Worm (Caenorhabditis elegans) whole organism, mixed stage, embryonic: ENCODE data around the gene nsph-3.1.

Experiments
- blmp-1 ChIP-seq: fragments of 150-350 bp; optimal IDR thresholded peaks from 2 replicates; lab custom pipeline; 2014; ENCODE audit warnings: missing biosample characterization, missing genetic modification characterization
- ces-1 ChIP-seq: fragments of 150-350 bp; optimal IDR thresholded peaks from 2 replicates; lab custom pipeline; 2014; ENCODE audit warnings: missing biosample characterization, missing genetic modification reagents, missing genetic modification characterization
- cnd-1 ChIP-seq: fragments of 200-800 bp; sonication (Bioruptor generic); optimal IDR thresholded peaks from 2 replicates; lab custom pipeline; 2018; ENCODE audit warnings: mild to moderate bottlenecking, missing genetic modification characterization, missing compliant biosample characterization
- nhr-12 ChIP-seq: fragments of 150-350 bp; optimal IDR thresholded peaks from 2 replicates; lab custom pipeline; 2014; ENCODE audit warnings: missing biosample characterization, missing genetic modification characterization
- nhr-237 ChIP-seq: fragments of 150-350 bp; optimal IDR thresholded peaks from 2 replicates; lab custom pipeline; 2014; ENCODE audit warnings: missing biosample characterization, missing genetic modification characterization
- pha-4 ChIP-seq: fragments of 150-350 bp; optimal IDR thresholded peaks from 2 replicates; lab custom pipeline; 2018; ENCODE audit warnings: missing biosample characterization, missing genetic modification reagents, missing genetic modification characterization
- unc-120 ChIP-seq: sonication (generic microtip); optimal IDR thresholded peaks from 2 replicates; lab custom pipeline; 2017; ENCODE audit warnings: missing genetic modification characterization, missing compliant biosample characterization; ENCODE audit not compliant: poor library complexity, severe bottlenecking
- unc-62 ChIP-seq: fragments of 150-350 bp; optimal IDR thresholded peaks from 2 replicates; lab custom pipeline; 2014; ENCODE audit warnings: missing biosample characterization, missing genetic modification reagents, missing genetic modification characterization
- ztf-11 ChIP-seq: fragments of 150-350 bp; optimal IDR thresholded peaks from 2 replicates; lab custom pipeline; 2014; ENCODE audit warnings: missing biosample characterization, missing genetic modification characterization

ce11 chrIV:10980628-10981027, 31.0 kb downstream of the nsph-3.1 start:
- TF ChIP-seq ztf-11 (no peak), unc-120 (tag; lab: Kevin White, UChicago) (no peak), ces-1 (GFP tag; lab: Kevin White, UChicago) (no peak), pha-4 (tag; lab: Kevin White, UChicago) (no peak), blmp-1 (tag; lab: Kevin White, UChicago) (no peak), unc-62 (GFP tag; lab: Kevin White, UChicago) (no peak), nhr-12 (tag; lab: Kevin White, UChicago) (no peak), cnd-1 (tag; lab: Kevin White, UChicago) (no peak), nhr-237 (tag; lab: Kevin White, UChicago) (no peak)
